Fruit fly (Drosophila melanogaster) whole organism, adult: ENCODE data around the gene nmdyn-D6.

Experiments
- CG11617 ChIP-seq: fragments of 200-800 bp; sonication (Bioruptor generic); optimal IDR thresholded peaks from 2 replicates; lab custom pipeline; 2017; ENCODE audit warnings: mild to moderate bottlenecking, missing biosample characterization, missing genetic modification reagents, missing genetic modification characterization
- CG12768 ChIP-seq: fragments of 200-800 bp; sonication (Bioruptor generic); optimal IDR thresholded peaks from 2 replicates; lab custom pipeline; 2017; ENCODE audit warnings: missing biosample characterization, missing genetic modification characterization, mild to moderate bottlenecking, moderate library complexity, missing genetic modification reagents
- CG14711 ChIP-seq: fragments of 200-800 bp; sonication (Bioruptor generic); optimal IDR thresholded peaks from 2 replicates; lab custom pipeline; 2018; ENCODE audit warnings: missing biosample characterization, mild to moderate bottlenecking, missing genetic modification characterization, moderate library complexity
- CG1620 ChIP-seq: fragments of 200-800 bp; sonication (Bioruptor generic); optimal IDR thresholded peaks from 2 replicates; lab custom pipeline; 2016; ENCODE audit warnings: missing biosample characterization, missing genetic modification characterization
- CG33017 ChIP-seq: fragments of 200-800 bp; sonication (Bioruptor generic); optimal IDR thresholded peaks from 2 replicates; lab custom pipeline; 2018; ENCODE audit warnings: missing biosample characterization, mild to moderate bottlenecking, missing genetic modification characterization, moderate library complexity
- CG5204 ChIP-seq: fragments of 200-800 bp; sonication (Bioruptor generic); optimal IDR thresholded peaks from 2 replicates; lab custom pipeline; 2016; ENCODE audit warnings: missing biosample characterization, missing genetic modification characterization
- CG7045 ChIP-seq: fragments of 200-800 bp; sonication (Bioruptor generic); optimal IDR thresholded peaks from 2 replicates; lab custom pipeline; 2017; ENCODE audit warnings: missing biosample characterization, mild to moderate bottlenecking, missing genetic modification characterization
- CG7101 ChIP-seq: fragments of 200-800 bp; sonication (Bioruptor generic); optimal IDR thresholded peaks from 2 replicates; lab custom pipeline; 2018; ENCODE audit warnings: missing biosample characterization, mild to moderate bottlenecking, missing genetic modification characterization, moderate library complexity
- Clk ChIP-seq: fragments of 200-800 bp; sonication (Bioruptor generic); optimal IDR thresholded peaks from 2 replicates; lab custom pipeline; 2017; ENCODE audit warnings: missing biosample characterization, missing genetic modification characterization
- Crg-1 ChIP-seq: fragments of 200-800 bp; sonication (Bioruptor generic); optimal IDR thresholded peaks from 2 replicates; lab custom pipeline; 2016; ENCODE audit warnings: missing biosample characterization, missing genetic modification characterization
- Hr96 ChIP-seq: fragments of 200-800 bp; sonication (Bioruptor generic); optimal IDR thresholded peaks from 2 replicates; lab custom pipeline; 2016; ENCODE audit warnings: missing biosample characterization, missing genetic modification characterization
- Mnt ChIP-seq: fragments of 200-800 bp; sonication (Bioruptor generic); optimal IDR thresholded peaks from 2 replicates; lab custom pipeline; 2016; ENCODE audit warnings: missing biosample characterization, mild to moderate bottlenecking, missing genetic modification characterization
- bab1 ChIP-seq: fragments of 200-800 bp; sonication (Bioruptor generic); optimal IDR thresholded peaks from 3 replicates; lab custom pipeline; 2019; ENCODE audit warnings: missing biosample characterization, mild to moderate bottlenecking, missing genetic modification characterization, moderate library complexity
- cic ChIP-seq: fragments of 200-800 bp; sonication (Bioruptor generic); optimal IDR thresholded peaks from 2 replicates; lab custom pipeline; 2017; ENCODE audit warnings: missing biosample characterization, mild to moderate bottlenecking, missing genetic modification characterization, moderate library complexity
- cnc ChIP-seq, 2 experiments: fragments of >200 bp; optimal IDR thresholded peaks; 2 replicates each; lab custom pipeline; 2017
- kay ChIP-seq: fragments of 200-800 bp; sonication (Bioruptor generic); peaks from one replicate; lab custom pipeline; 2016; ENCODE audit warnings: missing biosample characterization, missing genetic modification characterization, borderline replicate concordance
- ovo ChIP-seq: fragments of 200-800 bp; sonication (Bioruptor generic); optimal IDR thresholded peaks from 2 replicates; lab custom pipeline; 2016; ENCODE audit warnings: missing biosample characterization, missing genetic modification characterization
- pad ChIP-seq: fragments of 200-800 bp; sonication (Bioruptor generic); optimal IDR thresholded peaks from 3 replicates; lab custom pipeline; 2017; ENCODE audit warnings: missing biosample characterization, missing genetic modification characterization, mild to moderate bottlenecking, moderate library complexity, missing genetic modification reagents
- tj ChIP-seq: fragments of 200-800 bp; sonication (Bioruptor generic); optimal IDR thresholded peaks from 3 replicates; lab custom pipeline; 2017; ENCODE audit warnings: missing biosample characterization, mild to moderate bottlenecking, missing genetic modification characterization, moderate library complexity
- toe ChIP-seq: fragments of 200-800 bp; sonication (Bioruptor generic); optimal IDR thresholded peaks from 2 replicates; lab custom pipeline; 2016; ENCODE audit warnings: missing biosample characterization, missing genetic modification characterization

nmdyn-D6 gene

dm6 chrX:14627080-14627796, 43.8 kb downstream of the nmdyn-D6 start:
- TF ChIP-seq CG14711 (tag; lab: Kevin White, UChicago): no peak
- TF ChIP-seq CG5204: no peak
- TF ChIP-seq ovo (GFP tag; lab: Kevin White, UChicago): no peak
- TF ChIP-seq cnc (optimal IDR thresholded peaks at IDR 0.05; lab: Kevin White, UChicago): no peak
- TF ChIP-seq CG7045 (GFP tag; lab: Kevin White, UChicago): no peak
- TF ChIP-seq CG7101 (tag; lab: Kevin White, UChicago): no peak
- no peak for TF ChIP-seq CG1620 (GFP tag; lab: Kevin White, UChicago)
- no peak for TF ChIP-seq Crg-1 (GFP tag; lab: Kevin White, UChicago)
- TF ChIP-seq toe (GFP tag; lab: Kevin White, UChicago): no peak
- TF ChIP-seq CG12768: no peak
- TF ChIP-seq Hr96 (GFP tag; lab: Kevin White, UChicago): no peak
- TF ChIP-seq tj (GFP tag; lab: Kevin White, UChicago): no peak
- no peak for TF ChIP-seq pad (GFP tag; lab: Kevin White, UChicago)
- TF ChIP-seq Mnt (GFP tag; lab: Kevin White, UChicago): no peak
- no peak for TF ChIP-seq CG33017 (tag; lab: Kevin White, UChicago)
- TF ChIP-seq cic (GFP tag; lab: Kevin White, UChicago): no peak
- TF ChIP-seq Clk (GFP tag; lab: Kevin White, UChicago): no peak
- TF ChIP-seq CG11617 (GFP tag; lab: Kevin White, UChicago): no peak
- TF ChIP-seq kay (GFP tag; lab: Kevin White, UChicago): no peak

- TF ChIP-seq bab1 (GFP tag; lab: Kevin White, UChicago): no peak
- TF ChIP-seq Clk (GFP tag; lab: Kevin White, UChicago): no peak
- TF ChIP-seq CG5204: no peak
- TF ChIP-seq tj (GFP tag; lab: Kevin White, UChicago): no peak
- no peak for TF ChIP-seq CG33017 (tag; lab: Kevin White, UChicago)
- no peak for TF ChIP-seq cic (GFP tag; lab: Kevin White, UChicago)
- no peak for TF ChIP-seq CG12768
- TF ChIP-seq CG14711 (tag; lab: Kevin White, UChicago): no peak
- TF ChIP-seq Hr96 (GFP tag; lab: Kevin White, UChicago): no peak
- no peak for TF ChIP-seq cnc (optimal IDR thresholded peaks at IDR 0.05; lab: Kevin White, UChicago)
- no peak for TF ChIP-seq ovo (GFP tag; lab: Kevin White, UChicago)
- no peak for TF ChIP-seq Mnt (GFP tag; lab: Kevin White, UChicago)
- no peak for TF ChIP-seq CG1620 (GFP tag; lab: Kevin White, UChicago)
- TF ChIP-seq CG7101 (tag; lab: Kevin White, UChicago): no peak
- no peak for TF ChIP-seq Crg-1 (GFP tag; lab: Kevin White, UChicago)
- TF ChIP-seq CG11617 (GFP tag; lab: Kevin White, UChicago): no peak
- TF ChIP-seq pad (GFP tag; lab: Kevin White, UChicago): no peak
- no peak for TF ChIP-seq kay (GFP tag; lab: Kevin White, UChicago)
- TF ChIP-seq toe (GFP tag; lab: Kevin White, UChicago): no peak
- no peak for TF ChIP-seq CG7045 (GFP tag; lab: Kevin White, UChicago)
Observed at dm6 chrX:14629411-14629810, 45.9 kb downstream of the nmdyn-D6 start.

dm6 chrX:14633168-14633567, 49.7 kb downstream of the nmdyn-D6 start:
- TF ChIP-seq Hr96 (GFP tag; lab: Kevin White, UChicago) (no peak), CG5204 (no peak), cic (GFP tag; lab: Kevin White, UChicago) (no peak), CG7101 (tag; lab: Kevin White, UChicago) (no peak), ovo (GFP tag; lab: Kevin White, UChicago) (no peak), CG33017 (tag; lab: Kevin White, UChicago) (no peak), toe (GFP tag; lab: Kevin White, UChicago) (no peak), pad (GFP tag; lab: Kevin White, UChicago) (no peak), kay (GFP tag; lab: Kevin White, UChicago) (no peak), Crg-1 (GFP tag; lab: Kevin White, UChicago) (no peak), Mnt (GFP tag; lab: Kevin White, UChicago) (no peak), CG1620 (GFP tag; lab: Kevin White, UChicago) (no peak), CG14711 (tag; lab: Kevin White, UChicago) (no peak), CG11617 (GFP tag; lab: Kevin White, UChicago) (no peak), cnc (optimal IDR thresholded peaks at IDR 0.05; lab: Kevin White, UChicago) (no peak), CG7045 (GFP tag; lab: Kevin White, UChicago) (no peak)
